Fruit fly (Drosophila melanogaster) whole organism, embryonic: ENCODE results near the gene CG4230.

Experiments
- Abd-B ChIP-seq: fragments of 200-800 bp; sonication (Bioruptor generic); optimal IDR thresholded peaks from 2 replicates; lab custom pipeline; 2018; ENCODE audit warnings: missing biosample characterization, mild to moderate bottlenecking, missing genetic modification characterization, moderate library complexity
- Ada2b ChIP-seq: fragments of 200-800 bp; sonication (Bioruptor generic); IDR thresholded peaks from 2 replicates; pipeline ENCODE4 v1.3.6; 2022; ENCODE audit warnings: missing biosample characterization, missing genetic modification characterization
- Awh ChIP-seq: fragments of 200-800 bp; sonication (Bioruptor generic); IDR thresholded peaks from 2 replicates; pipeline ENCODE4, ENCODE4 v1.3.6; 2022; ENCODE audit warnings: missing biosample characterization, missing genetic modification characterization
- BEAF-32 ChIP-seq: fragments of 200-800 bp; sonication (Bioruptor generic); optimal IDR thresholded peaks from 3 replicates; lab custom pipeline; 2017; ENCODE audit warnings: missing biosample characterization, missing genetic modification characterization, mild to moderate bottlenecking, moderate library complexity, missing genetic modification reagents
- Blimp-1 ChIP-seq: fragments of 200-800 bp; sonication (Bioruptor generic); optimal IDR thresholded peaks from 3 replicates; lab custom pipeline; 2018; ENCODE audit warnings: missing biosample characterization, missing genetic modification characterization, mild to moderate bottlenecking, moderate library complexity, missing genetic modification reagents
- CG10431 ChIP-seq: fragments of 200-800 bp; sonication (Bioruptor generic); optimal IDR thresholded peaks from 3 replicates; lab custom pipeline; 2018; ENCODE audit warnings: missing biosample characterization, mild to moderate bottlenecking, missing genetic modification characterization
- CG10543 ChIP-seq: fragments of 200-800 bp; sonication (Bioruptor generic); optimal IDR thresholded peaks from 3 replicates; lab custom pipeline; 2017; ENCODE audit warnings: missing biosample characterization, mild to moderate bottlenecking, missing genetic modification characterization, moderate library complexity
- CG11247 ChIP-seq: fragments of 200-800 bp; sonication (Bioruptor generic); IDR thresholded peaks from 2 replicates; pipeline ENCODE4 v1.3.6; 2022; ENCODE audit warnings: missing biosample characterization, missing genetic modification characterization
- CG11560 ChIP-seq: fragments of 200-800 bp; sonication (Bioruptor generic); IDR thresholded peaks from 3 replicates; pipeline ENCODE4 v1.3.6; 2022; ENCODE audit warnings: missing biosample characterization, missing genetic modification characterization
- CG13775 ChIP-seq: fragments of 200-800 bp; sonication (Bioruptor generic); optimal IDR thresholded peaks from 3 replicates; lab custom pipeline; 2017; ENCODE audit warnings: missing biosample characterization, mild to moderate bottlenecking, missing genetic modification characterization
- CG14050 ChIP-seq: fragments of 200-800 bp; sonication (Bioruptor generic); IDR thresholded peaks from 3 replicates; pipeline ENCODE4 v1.3.6; 2022; ENCODE audit warnings: missing biosample characterization, missing genetic modification characterization
- CG17829 ChIP-seq: fragments of 200-800 bp; optimal IDR thresholded peaks from 2 replicates; lab custom pipeline; 2019; ENCODE audit warnings: missing biosample characterization, mild to moderate bottlenecking, missing genetic modification characterization, moderate library complexity
- CG18011 ChIP-seq: fragments of 200-800 bp; sonication (Bioruptor generic); optimal IDR thresholded peaks from 2 replicates; lab custom pipeline; 2017; ENCODE audit warnings: missing biosample characterization, missing genetic modification characterization, mild to moderate bottlenecking, moderate library complexity, missing genotype
- CG2875 ChIP-seq: fragments of 200-800 bp; sonication (Bioruptor generic); optimal IDR thresholded peaks from 2 replicates; lab custom pipeline; 2017; ENCODE audit warnings: missing biosample characterization, mild to moderate bottlenecking, missing genetic modification characterization, missing genetic modification reagents
- CG3726 ChIP-seq: fragments of 200-800 bp; sonication (Bioruptor generic); IDR thresholded peaks from 3 replicates; pipeline ENCODE4, ENCODE4 v1.3.6; 2022; ENCODE audit warnings: missing biosample characterization, missing genetic modification characterization
- CG3847 ChIP-seq: fragments of 200-800 bp; sonication (Bioruptor generic); IDR thresholded peaks from 2 replicates; pipeline ENCODE4 v1.3.6; 2022; ENCODE audit warnings: missing biosample characterization, missing genetic modification characterization
- CG6813 ChIP-seq: fragments of 200-800 bp; sonication (Bioruptor generic); optimal IDR thresholded peaks from 2 replicates; lab custom pipeline; 2017; ENCODE audit warnings: missing biosample characterization, missing genetic modification characterization, mild to moderate bottlenecking, moderate library complexity, missing genetic modification reagents
- CG8359 ChIP-seq: fragments of 200-800 bp; sonication (Bioruptor generic); optimal IDR thresholded peaks from 2 replicates; lab custom pipeline; 2017; ENCODE audit warnings: missing biosample characterization, mild to moderate bottlenecking, missing genetic modification characterization, borderline replicate concordance
- CG8765 ChIP-seq: fragments of 200-800 bp; sonication (Bioruptor generic); IDR thresholded peaks from 2 replicates; pipeline ENCODE4 v1.3.6; 2022; ENCODE audit warnings: missing biosample characterization, missing genetic modification characterization
- CG9215 ChIP-seq: fragments of 200-800 bp; sonication (Bioruptor generic); IDR thresholded peaks from 2 replicates; pipeline ENCODE4 v1.3.6; 2022; ENCODE audit warnings: missing biosample characterization, missing genetic modification characterization
- Camta ChIP-seq: fragments of 200-800 bp; sonication (Bioruptor generic); optimal IDR thresholded peaks from 2 replicates; lab custom pipeline; 2016; ENCODE audit warnings: missing biosample characterization, missing genetic modification characterization
- CoRest ChIP-seq: fragments of 200-800 bp; sonication (Bioruptor generic); optimal IDR thresholded peaks from 3 replicates; lab custom pipeline; 2018; ENCODE audit warnings: missing biosample characterization, mild to moderate bottlenecking, missing genetic modification characterization, moderate library complexity
- Dek ChIP-seq: fragments of 200-800 bp; sonication (Bioruptor generic); optimal IDR thresholded peaks from 3 replicates; lab custom pipeline; 2019; ENCODE audit warnings: missing biosample characterization, mild to moderate bottlenecking, missing genetic modification characterization, moderate library complexity
- E2f1 ChIP-seq: fragments of 200-800 bp; sonication (Bioruptor generic); IDR thresholded peaks from 2 replicates; pipeline ENCODE4 v1.3.6; 2022; ENCODE audit warnings: missing biosample characterization, missing genetic modification characterization
- HHEX ChIP-seq: fragments of 200-800 bp; sonication (Bioruptor generic); optimal IDR thresholded peaks from 3 replicates; lab custom pipeline; 2017; ENCODE audit warnings: missing biosample characterization, mild to moderate bottlenecking, missing genetic modification characterization, missing genetic modification reagents
- MESR4 ChIP-seq: fragments of 200-800 bp; sonication (Bioruptor generic); optimal IDR thresholded peaks from 2 replicates; lab custom pipeline; 2018; ENCODE audit warnings: missing biosample characterization, mild to moderate bottlenecking, missing genetic modification characterization, moderate library complexity
- Nf-YA ChIP-seq: fragments of 200-800 bp; sonication (Bioruptor generic); IDR thresholded peaks from 2 replicates; pipeline ENCODE4 v1.3.6; 2022; ENCODE audit warnings: missing biosample characterization, missing genetic modification characterization
- Oli ChIP-seq: fragments of 200-800 bp; sonication (Bioruptor generic); optimal IDR thresholded peaks from 2 replicates; lab custom pipeline; 2018; ENCODE audit warnings: missing biosample characterization, mild to moderate bottlenecking, missing genetic modification characterization, moderate library complexity
- Rx ChIP-seq: fragments of 200-800 bp; sonication (Bioruptor generic); IDR thresholded peaks from 2 replicates; pipeline ENCODE4 v1.3.6; 2022; ENCODE audit warnings: missing biosample characterization, missing genetic modification characterization
- Scr ChIP-seq: fragments of 200-800 bp; sonication (Bioruptor generic); IDR thresholded peaks from 2 replicates; pipeline ENCODE4 v1.3.6; 2022; ENCODE audit warnings: missing biosample characterization, missing genetic modification characterization; ENCODE audit not compliant: partially characterized antibody
- Sox100B ChIP-seq: fragments of 200-800 bp; sonication (Bioruptor generic); optimal IDR thresholded peaks from 3 replicates; lab custom pipeline; 2018; ENCODE audit warnings: missing biosample characterization, mild to moderate bottlenecking, missing genetic modification characterization
- Stat92E ChIP-seq, 3 experiments: fragments of >200 bp in 2 of 3; fragments of 200-800 bp in 1 of 3; sonication (Bioruptor generic) in 1 of 3; optimal IDR thresholded peaks; 2 replicates each; lab custom pipeline; 2017 to 2019; ENCODE audit warnings: missing biosample characterization in 3 of 3, missing genetic modification characterization in 3 of 3, mild to moderate bottlenecking in 1 of 3, moderate library complexity in 1 of 3
- Tbp ChIP-seq: fragments of >200 bp; optimal IDR thresholded peaks from 2 replicates; lab custom pipeline; 2018; ENCODE audit warnings: missing biosample characterization, missing genetic modification characterization
- Trl ChIP-seq, 3 experiments: fragments of >200 bp in 2 of 3; fragments of 200-800 bp in 1 of 3; sonication (Bioruptor generic) in 1 of 3; optimal IDR thresholded peaks; 2 replicates in 1 of 3; 3 replicates in 2 of 3; lab custom pipeline; 2016 to 2017; ENCODE audit warnings: missing biosample characterization in 1 of 3, missing genetic modification characterization in 1 of 3
- amos ChIP-seq: fragments of 200-800 bp; sonication (Bioruptor generic); IDR thresholded peaks from 2 replicates; pipeline ENCODE4 v1.3.6; 2022; ENCODE audit warnings: missing biosample characterization, missing genetic modification characterization; ENCODE audit not compliant: partially characterized antibody
- ap ChIP-seq: fragments of 200-800 bp; sonication (Bioruptor generic); IDR thresholded peaks from 2 replicates; pipeline ENCODE4 v1.3.6; 2022; ENCODE audit warnings: missing biosample characterization, missing genetic modification characterization
- ase ChIP-seq: fragments of 200-800 bp; sonication (Bioruptor generic); IDR thresholded peaks from 3 replicates; pipeline ENCODE4 v1.3.6; 2022; ENCODE audit warnings: missing biosample characterization, missing genetic modification characterization
- chm ChIP-seq: fragments of 200-800 bp; sonication (Bioruptor generic); IDR thresholded peaks from 2 replicates; pipeline ENCODE4 v1.3.6; 2022; ENCODE audit warnings: missing biosample characterization, missing genetic modification characterization
- dan ChIP-seq: fragments of 200-800 bp; sonication (Bioruptor generic); IDR thresholded peaks from 2 replicates; pipeline ENCODE4 v1.3.6; 2022; ENCODE audit warnings: missing biosample characterization, missing genetic modification characterization
- disco-r ChIP-seq: fragments of 200-800 bp; sonication (Bioruptor generic); optimal IDR thresholded peaks from 2 replicates; lab custom pipeline; 2016; ENCODE audit warnings: missing biosample characterization, missing genetic modification characterization
- dmrt99B ChIP-seq: fragments of 200-800 bp; sonication (Bioruptor generic); optimal IDR thresholded peaks from 2 replicates; lab custom pipeline; 2018; ENCODE audit warnings: missing biosample characterization, mild to moderate bottlenecking, missing genetic modification characterization, moderate library complexity
- eve ChIP-seq, 2 experiments: fragments of >200 bp; optimal IDR thresholded peaks; 2 replicates each; lab custom pipeline; 2017; ENCODE audit warnings: missing biosample characterization in 2 of 2, missing genetic modification characterization in 2 of 2
- fd96Cb ChIP-seq: fragments of 200-800 bp; sonication (Bioruptor generic); optimal IDR thresholded peaks from 2 replicates; lab custom pipeline; 2018; ENCODE audit warnings: missing biosample characterization, mild to moderate bottlenecking, missing genetic modification characterization, moderate library complexity
- fu2 ChIP-seq: fragments of 200-800 bp; sonication (Bioruptor generic); optimal IDR thresholded peaks from 2 replicates; lab custom pipeline; 2016; ENCODE audit warnings: missing biosample characterization, missing genetic modification characterization
- hth ChIP-seq: fragments of >200 bp; optimal IDR thresholded peaks from 2 replicates; lab custom pipeline; 2017; ENCODE audit warnings: inconsistent platforms
- onecut ChIP-seq: fragments of 200-800 bp; sonication (Bioruptor generic); IDR thresholded peaks from 2 replicates; pipeline ENCODE4 v1.3.6; 2022; ENCODE audit warnings: missing biosample characterization, missing genetic modification characterization
- sim ChIP-seq: fragments of 200-800 bp; sonication (Bioruptor generic); IDR thresholded peaks from 2 replicates; pipeline ENCODE4 v1.3.6; 2022; ENCODE audit warnings: missing biosample characterization, missing genetic modification characterization
- sr ChIP-seq: fragments of 200-800 bp; sonication (Bioruptor generic); IDR thresholded peaks from 3 replicates; pipeline ENCODE4 v1.3.6; 2022; ENCODE audit warnings: missing biosample characterization, missing genetic modification characterization
- usp ChIP-seq: fragments of >200 bp; optimal IDR thresholded peaks from 2 replicates; lab custom pipeline; 2017; ENCODE audit warnings: missing biosample characterization, missing genetic modification characterization

Gene CG4230

DNA sequence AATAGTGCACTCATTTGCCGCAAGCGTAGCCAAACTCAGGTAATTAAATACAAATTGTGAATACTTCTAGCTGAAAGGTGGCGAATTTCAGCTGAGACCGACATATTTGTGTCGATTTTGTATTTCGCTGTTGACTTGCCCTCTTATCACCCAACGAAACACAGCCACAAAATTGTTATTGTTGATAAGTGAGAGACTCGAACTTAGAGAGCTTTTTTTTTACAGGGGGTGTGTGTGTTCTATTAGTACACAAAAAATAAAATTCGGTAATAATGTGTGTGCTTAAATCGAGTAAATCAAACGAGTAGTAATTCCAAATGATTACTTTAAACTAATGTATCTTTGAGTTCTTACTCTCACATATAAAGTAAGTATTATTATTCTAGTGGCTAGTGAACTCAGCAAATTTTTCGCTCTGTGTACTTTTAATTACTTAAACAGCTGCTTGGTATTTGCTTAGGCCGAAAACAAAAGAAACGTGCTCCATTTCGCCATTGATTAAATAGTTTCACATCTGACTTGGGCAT is 35.0 kb upstream of the CG4230 start (continued):
- peak; percentile 76 for TF ChIP-seq HHEX (GFP tag; lab: Kevin White, UChicago)
- no peak for TF ChIP-seq Tbp (GFP tag; lab: Kevin White, UChicago)
- TF ChIP-seq sr (GFP tag; lab: Robert Waterston, UW), result no peak; the same call in 2 of the 3 replicates
- TF ChIP-seq CG14050, result 0 out of 3 replicates have a peak, but pooled peaks have one; percentile 27
- TF ChIP-seq CG17829 (tag; lab: Kevin White, UChicago), result peak; percentile 30
- no peak for TF ChIP-seq dan (GFP tag; lab: Robert Waterston, UW)
- peak; percentile 78 for TF ChIP-seq CG6813
- TF ChIP-seq CG8359 (GFP tag; lab: Kevin White, UChicago), result peak; percentile 15
- TF ChIP-seq Awh, result peak; percentile 73
- no peak for TF ChIP-seq BEAF-32
- TF ChIP-seq CG18011, result peak; percentile 38
- TF ChIP-seq Trl (optimal IDR thresholded peaks at IDR 0.05; lab: Kevin White, UChicago), result no peak
- peak; percentile 77 for TF ChIP-seq Trl (GFP tag; optimal IDR thresholded peaks at IDR 0.05; lab: Kevin White, UChicago)
- TF ChIP-seq Camta (GFP tag; lab: Kevin White, UChicago), result peak; percentile 80
- TF ChIP-seq sim, result no peak
- no peak for TF ChIP-seq hth (lab: Kevin White, UChicago)
- TF ChIP-seq disco-r (GFP tag; lab: Kevin White, UChicago), result peak; percentile 61
- peak; percentile 63 for TF ChIP-seq ap (GFP tag; lab: Robert Waterston, UW)
- no peak for TF ChIP-seq amos
- peak; percentile 40 for TF ChIP-seq CG2875 (GFP tag; lab: Kevin White, UChicago)
- TF ChIP-seq Oli (tag; lab: Kevin White, UChicago), result peak; percentile 54
- TF ChIP-seq CG10543 (GFP tag; lab: Kevin White, UChicago), result peak; percentile 73
- TF ChIP-seq chm (GFP tag; lab: Robert Waterston, UW), result no peak
- TF ChIP-seq fu2 (GFP tag; lab: Kevin White, UChicago), result peak; percentile 50
- TF ChIP-seq CG9215 (GFP tag; lab: Robert Waterston, UW), result no peak
- 0 out of 3 replicates have a peak, but pooled peaks have one; percentile 24 for TF ChIP-seq CG3726 (GFP tag; lab: Robert Waterston, UW)
- TF ChIP-seq Nf-YA (GFP tag; lab: Robert Waterston, UW), result no peak
- TF ChIP-seq CoRest (tag; lab: Kevin White, UChicago), result peak; percentile 28
- peak; percentile 41; the same call in 1 of the 2 replicates for TF ChIP-seq CG3847 (GFP tag; lab: Robert Waterston, UW)
- TF ChIP-seq Abd-B (GFP tag; lab: Kevin White, UChicago), result peak; percentile 51
- TF ChIP-seq Sox100B, result peak; percentile 63
- TF ChIP-seq CG10431, result no peak
- peak; percentile 56 for TF ChIP-seq Dek (tag; lab: Kevin White, UChicago)
- peak; percentile 41; the same call in 1 of the 2 replicates for TF ChIP-seq onecut (GFP tag; lab: Robert Waterston, UW)
- TF ChIP-seq Ada2b, result peak; percentile 66
- peak; percentile 64 for TF ChIP-seq Blimp-1 (GFP tag; lab: Kevin White, UChicago)
- TF ChIP-seq CG8765 (GFP tag; lab: Robert Waterston, UW), result no peak
- peak; percentile 45; the same call in 1 of the 2 replicates for TF ChIP-seq E2f1 (GFP tag; lab: Robert Waterston, UW)
- TF ChIP-seq ase (GFP tag; lab: Robert Waterston, UW), result peak; percentile 30; the same call in 1 of the 3 replicates
- TF ChIP-seq Rx (GFP tag; lab: Robert Waterston, UW), result peak; percentile 58
- peak; percentile 66 for TF ChIP-seq fd96Cb (tag; lab: Kevin White, UChicago)
- no peak for TF ChIP-seq MESR4
- TF ChIP-seq eve (GFP tag; optimal IDR thresholded peaks at IDR 0.05; lab: Kevin White, UChicago), result no peak
- no peak for TF ChIP-seq Scr (GFP tag; lab: Robert Waterston, UW)
- peak; percentile 69 for TF ChIP-seq CG11247 (GFP tag; lab: Robert Waterston, UW)
- TF ChIP-seq dmrt99B (tag; lab: Kevin White, UChicago), result peak; percentile 87
- peak; percentile 35 for TF ChIP-seq CG13775 (GFP tag; lab: Kevin White, UChicago)
- TF ChIP-seq Stat92E (GFP tag; optimal IDR thresholded peaks at IDR 0.05; lab: Kevin White, UChicago), result no peak
- TF ChIP-seq usp, result no peak
- peak; percentile 35; the same call in 1 of the 3 replicates for TF ChIP-seq CG11560 (tag; lab: Robert Waterston, UW)
